Worm (Caenorhabditis elegans) whole organism, L1 larva: ENCODE data around the gene idhb-1.

ENCODE experiments used
- blmp-1 ChIP-seq: fragments of 150-350 bp; optimal IDR thresholded peaks from 2 replicates; lab custom pipeline; 2014; ENCODE audit warnings: missing biosample characterization, missing genetic modification characterization
- elt-3 ChIP-seq, 6 experiments: fragments of 150-350 bp in 1 of 6; sonication (generic microtip); optimal IDR thresholded peaks; 2 replicates each; lab custom pipeline; 2017 to 2018; ENCODE audit warnings: missing biosample characterization in 6 of 6, missing genetic modification characterization in 6 of 6, inconsistent platforms in 1 of 6
- tbx-2 ChIP-seq: sonication (generic microtip); optimal IDR thresholded peaks from 2 replicates; lab custom pipeline; 2016; ENCODE audit warnings: missing genetic modification characterization, missing compliant biosample characterization

Gene idhb-1

DNA sequence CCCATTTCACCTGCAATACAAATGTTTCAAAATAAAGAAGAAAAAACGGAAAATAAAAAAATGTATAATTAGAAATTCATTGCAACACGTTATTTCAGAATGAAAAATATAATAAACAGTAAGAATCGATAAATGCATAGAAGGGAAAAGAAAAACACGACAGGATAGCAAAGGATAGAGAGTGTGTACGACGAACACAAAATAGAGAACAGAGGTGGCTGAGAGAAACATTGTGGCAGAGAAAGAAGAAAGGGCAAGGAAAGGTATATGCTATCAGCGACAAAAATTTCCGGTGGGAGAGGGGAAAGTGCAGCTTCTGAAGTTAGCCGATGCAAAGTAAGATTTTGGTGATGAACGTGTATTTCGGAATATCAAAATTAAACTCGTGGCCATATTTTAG lies 48.0 kb downstream of the idhb-1 start, which contains the start of gene F28H6.6:
TSS of gene F28H6.6 (minus strand) at position 10 of the 400 bp plus-strand sequence.
- TF ChIP-seq blmp-1 (tag; lab: Kevin White, UChicago) (peak; percentile 87), tbx-2 (no peak), elt-3 (tag; optimal IDR thresholded peaks at IDR 0.05; lab: Kevin White, UChicago) (no peak)
- TF ChIP-seq, all 84 proteins: peak for 1
